Worm (Caenorhabditis elegans): Measurements from ENCODE around the gene srd-55.

DNA sequence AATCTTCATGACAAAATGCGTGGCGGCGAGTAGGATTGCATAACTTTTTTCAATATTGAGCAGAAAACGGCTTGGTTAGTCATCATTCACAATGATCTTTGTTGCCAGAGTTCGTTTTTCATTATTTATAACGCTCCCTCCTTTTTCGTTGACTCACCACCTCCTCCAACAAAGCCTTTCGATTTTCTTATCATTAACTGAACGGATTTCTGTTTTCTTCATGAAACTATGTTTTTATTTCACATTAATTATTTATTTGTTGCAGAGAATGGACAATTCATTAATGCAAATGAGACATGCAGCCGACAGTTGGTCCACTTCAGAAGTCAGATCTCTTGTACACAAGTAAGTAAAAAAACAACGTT lies 13.6 kb upstream of the srd-55 start, which contains the start of gene bath-44:
- TF ChIP-seq dve-1 (tag; optimal IDR thresholded peaks at IDR 0.05) (no peak), lin-11 (tag; optimal IDR thresholded peaks at IDR 0.05) (no peak), pqm-1 (tag; optimal IDR thresholded peaks at IDR 0.05) (no peak), npax-4 (tag; optimal IDR thresholded peaks at IDR 0.05) (no peak), ets-4 (tag; optimal IDR thresholded peaks at IDR 0.05) (no peak), ama-1 (optimal IDR thresholded peaks at IDR 0.05) (no peak), fkh-10 (GFP tag; optimal IDR thresholded peaks at IDR 0.05) (no peak), nhr-11 (tag; optimal IDR thresholded peaks at IDR 0.05) (no peak), tbx-2 (tag; optimal IDR thresholded peaks at IDR 0.05) (no peak), K02D7.2 (tag; optimal IDR thresholded peaks at IDR 0.05) (no peak), madf-2 (tag; optimal IDR thresholded peaks at IDR 0.05) (no peak), hlh-30 (tag; optimal IDR thresholded peaks at IDR 0.05; ENCODE audit: insufficient read depth) (no peak), ref-2 (tag; optimal IDR thresholded peaks at IDR 0.05) (no peak)
